Fruit fly (Drosophila melanogaster) whole organism, wandering third instar larva: ENCODE data around the gene RhoGEF64C.

Experiments
- Abd-B ChIP-seq: fragments of >200 bp; optimal IDR thresholded peaks from 2 replicates; lab custom pipeline; 2017; ENCODE audit warnings: missing biosample characterization, missing genetic modification characterization
- CG32264 ChIP-seq: fragments of 200-800 bp; sonication (Bioruptor generic); optimal IDR thresholded peaks from 2 replicates; lab custom pipeline; 2016; ENCODE audit warnings: missing biosample characterization, missing genetic modification characterization
- CG9705 ChIP-seq: fragments of 200-800 bp; sonication (Bioruptor generic); optimal IDR thresholded peaks from 2 replicates; lab custom pipeline; 2018; ENCODE audit warnings: missing biosample characterization, mild to moderate bottlenecking, missing genetic modification characterization
- Dfd ChIP-seq: fragments of >200 bp; optimal IDR thresholded peaks from 2 replicates; lab custom pipeline; 2017; ENCODE audit warnings: missing biosample characterization, missing genetic modification characterization
- Dif ChIP-seq: fragments of 200-275, 200-300 bp; sonication (Bioruptor generic); optimal IDR thresholded peaks from 2 replicates; lab custom pipeline; 2018; ENCODE audit warnings: missing biosample characterization, missing genetic modification characterization; ENCODE audit not compliant: partially characterized antibody
- GATAd ChIP-seq: sonication (Bioruptor generic); optimal IDR thresholded peaks from 2 replicates; lab custom pipeline; 2016; ENCODE audit warnings: missing biosample characterization, missing genetic modification characterization
- HLH106 ChIP-seq: fragments of 200-800 bp; optimal IDR thresholded peaks from 3 replicates; lab custom pipeline; 2019; ENCODE audit warnings: missing biosample characterization, mild to moderate bottlenecking, missing genetic modification characterization, moderate library complexity
- Hnf4 ChIP-seq: fragments of 200-800 bp; sonication (Bioruptor generic); optimal IDR thresholded peaks from 2 replicates; lab custom pipeline; 2016; ENCODE audit warnings: missing biosample characterization, mild to moderate bottlenecking, missing genetic modification characterization
- Hr83 ChIP-seq: fragments of 200-300 bp; sonication (Bioruptor generic); optimal IDR thresholded peaks from 2 replicates; lab custom pipeline; 2016; ENCODE audit warnings: missing biosample characterization, mild to moderate bottlenecking, missing genetic modification characterization, moderate library complexity; ENCODE audit not compliant: poor library complexity, severe bottlenecking
- Jra ChIP-seq: sonication (Bioruptor generic); optimal IDR thresholded peaks from 2 replicates; lab custom pipeline; 2016; ENCODE audit warnings: missing biosample characterization, missing genetic modification characterization
- Mio ChIP-seq: sonication (Bioruptor generic); optimal IDR thresholded peaks from 2 replicates; lab custom pipeline; 2016; ENCODE audit warnings: missing biosample characterization, missing genetic modification characterization
- Myc ChIP-seq: fragments of >200 bp; optimal IDR thresholded peaks from 2 replicates; lab custom pipeline; 2017
- N ChIP-seq: fragments of >200 bp; optimal IDR thresholded peaks from 2 replicates; lab custom pipeline; 2018; ENCODE audit warnings: missing biosample characterization, missing external identifiers, missing genetic modification characterization
- OdsH ChIP-seq: fragments of 200-800 bp; sonication (Bioruptor generic); optimal IDR thresholded peaks from 2 replicates; lab custom pipeline; 2016; ENCODE audit warnings: missing biosample characterization, mild to moderate bottlenecking, missing genetic modification characterization
- Rel ChIP-seq, 2 experiments: fragments of 200-800 bp; sonication (Bioruptor generic) in 1 of 2; optimal IDR thresholded peaks; 2 replicates in 1 of 2; 3 replicates in 1 of 2; lab custom pipeline; 2016 to 2019; ENCODE audit warnings: mild to moderate bottlenecking in 2 of 2, missing biosample characterization in 2 of 2, missing genetic modification characterization in 2 of 2, moderate library complexity in 1 of 2
- Sp1 ChIP-seq: fragments of 200-800 bp; sonication (Bioruptor generic); optimal IDR thresholded peaks from 3 replicates; lab custom pipeline; 2019; ENCODE audit warnings: missing biosample characterization, mild to moderate bottlenecking, missing genetic modification characterization, moderate library complexity
- Vsx2 ChIP-seq: fragments of 200-300, 225-300 bp; sonication (Bioruptor generic); optimal IDR thresholded peaks from 2 replicates; lab custom pipeline; 2018; ENCODE audit warnings: missing biosample characterization, missing genetic modification characterization; ENCODE audit not compliant: partially characterized antibody
- br ChIP-seq: fragments of 200-800 bp; sonication (Bioruptor generic); optimal IDR thresholded peaks from 2 replicates; lab custom pipeline; 2016; ENCODE audit warnings: missing biosample characterization, missing genetic modification characterization
- brk ChIP-seq: fragments of 200-800 bp; sonication (Bioruptor generic); optimal IDR thresholded peaks from 2 replicates; lab custom pipeline; 2016; ENCODE audit warnings: missing biosample characterization, mild to moderate bottlenecking, missing genetic modification characterization
- dmrt93B ChIP-seq: fragments of 200-800 bp; sonication (Bioruptor generic); optimal IDR thresholded peaks from 2 replicates; lab custom pipeline; 2018; ENCODE audit warnings: missing biosample characterization, mild to moderate bottlenecking, missing genetic modification characterization
- dsf ChIP-seq: sonication (Bioruptor generic); optimal IDR thresholded peaks from 2 replicates; lab custom pipeline; 2016; ENCODE audit warnings: missing biosample characterization, missing genetic modification characterization, borderline replicate concordance
- ey ChIP-seq: fragments of 200-800 bp; sonication (Bioruptor generic); optimal IDR thresholded peaks from 2 replicates; lab custom pipeline; 2016; ENCODE audit warnings: missing biosample characterization, missing genetic modification characterization
- fru ChIP-seq: fragments of 200-800 bp; sonication (Bioruptor generic); optimal IDR thresholded peaks from 3 replicates; lab custom pipeline; 2016; ENCODE audit warnings: missing biosample characterization, mild to moderate bottlenecking, missing genetic modification characterization
- jim ChIP-seq: fragments of 175-275, 200-325 bp; sonication (Bioruptor generic); optimal IDR thresholded peaks from 2 replicates; lab custom pipeline; 2016; ENCODE audit warnings: missing biosample characterization, mild to moderate bottlenecking, missing genetic modification characterization
- lola ChIP-seq: fragments of >200 bp; optimal IDR thresholded peaks from 2 replicates; lab custom pipeline; 2017; ENCODE audit warnings: missing biosample characterization, missing genetic modification characterization
- pan ChIP-seq: fragments of >200 bp; optimal IDR thresholded peaks from 2 replicates; lab custom pipeline; 2017
- psq ChIP-seq: fragments of 200-800 bp; sonication (Bioruptor generic); optimal IDR thresholded peaks from 3 replicates; lab custom pipeline; 2017; ENCODE audit warnings: missing biosample characterization, mild to moderate bottlenecking, missing genetic modification characterization, moderate library complexity
- rgr ChIP-seq: fragments of 200-800 bp; sonication (Bioruptor generic); optimal IDR thresholded peaks from 3 replicates; lab custom pipeline; 2016; ENCODE audit warnings: missing biosample characterization, mild to moderate bottlenecking, missing genetic modification characterization
- sage ChIP-seq: fragments of 200-800 bp; sonication (Bioruptor generic); optimal IDR thresholded peaks from 2 replicates; lab custom pipeline; 2016; ENCODE audit warnings: missing biosample characterization, mild to moderate bottlenecking, missing genetic modification characterization
- sv ChIP-seq: fragments of 200-800 bp; sonication (Bioruptor generic); optimal IDR thresholded peaks from 3 replicates; lab custom pipeline; 2016; ENCODE audit warnings: missing biosample characterization, missing genetic modification characterization
- tai ChIP-seq: sonication (Bioruptor generic); optimal IDR thresholded peaks from 2 replicates; lab custom pipeline; 2016; ENCODE audit warnings: missing biosample characterization, missing genetic modification characterization
- usp ChIP-seq: fragments of >200 bp; optimal IDR thresholded peaks from 2 replicates; lab custom pipeline; 2017; ENCODE audit warnings: missing biosample characterization, missing genetic modification characterization
- woc ChIP-seq: sonication (Bioruptor generic); optimal IDR thresholded peaks from 2 replicates; lab custom pipeline; 2016; ENCODE audit warnings: missing biosample characterization, mild to moderate bottlenecking, missing genetic modification characterization

Gene RhoGEF64C

dm6 chr3L:4750754-4751153 is 58.2 kb downstream of the RhoGEF64C start:
- TF ChIP-seq rgr = no peak

DNA sequence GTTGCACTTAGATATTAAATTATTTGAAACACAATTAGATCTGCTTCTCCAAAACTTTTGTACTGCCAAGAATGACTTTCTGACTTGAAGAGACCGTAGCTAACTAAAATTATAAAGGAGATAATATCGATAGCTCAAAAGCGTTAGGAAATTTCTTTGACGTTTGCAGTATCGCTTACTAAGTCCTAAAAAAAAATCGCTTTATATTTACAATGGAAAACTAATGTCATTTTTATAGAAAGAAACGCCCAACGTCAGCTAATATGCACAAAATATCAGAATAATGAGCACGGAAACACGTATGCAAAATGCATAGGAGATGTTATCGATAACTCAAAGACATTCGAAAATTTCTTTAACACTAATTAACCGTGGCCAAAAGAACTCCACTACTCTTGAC is 61.1 kb downstream of the RhoGEF64C start, which contains the start of gene CG12493:
TSS of gene CG12493 (minus strand) at position 101 of the 400 bp plus-strand sequence.
- no peak for TF ChIP-seq sv (GFP tag; lab: Kevin White, UChicago)
- TF ChIP-seq dmrt93B = no peak
- TF ChIP-seq Myc (lab: Kevin White, UChicago) = no peak
- TF ChIP-seq Rel (GFP tag; optimal IDR thresholded peaks at IDR 0.05; lab: Kevin White, UChicago) = no peak
- TF ChIP-seq Rel (tag; optimal IDR thresholded peaks at IDR 0.05; lab: Kevin White, UChicago) = no peak
- no peak for TF ChIP-seq N

dm6 chr3L:4757583-4757982 is 65.0 kb downstream of the RhoGEF64C start, which contains the start of gene CG13711:
Gene CG13711, plus strand, starts transcription at chr3L:4757883.
- TF ChIP-seq dsf (no peak), Hr83 (no peak), CG9705 (no peak), Myc (lab: Kevin White, UChicago) (no peak), fru (no peak), Vsx2 (GFP tag; lab: Kevin White, UChicago) (no peak), sage (GFP tag; lab: Kevin White, UChicago) (no peak), Abd-B (GFP tag; lab: Kevin White, UChicago) (no peak), pan (no peak), CG32264 (GFP tag; lab: Kevin White, UChicago) (no peak)

dm6 chr3L:4776432-4776831 is 83.8 kb downstream of the RhoGEF64C start:
- no peak for TF ChIP-seq br (GFP tag; lab: Kevin White, UChicago)
- no peak for TF ChIP-seq CG9705
- no peak for TF ChIP-seq Hr83
- no peak for TF ChIP-seq N
- TF ChIP-seq OdsH (GFP tag; lab: Kevin White, UChicago) = no peak
- TF ChIP-seq Abd-B (GFP tag; lab: Kevin White, UChicago) = no peak
- TF ChIP-seq Dif = no peak
- no peak for TF ChIP-seq CG32264 (GFP tag; lab: Kevin White, UChicago)
- TF ChIP-seq woc (GFP tag; lab: Kevin White, UChicago) = no peak
- TF ChIP-seq Sp1 = no peak
- TF ChIP-seq Jra = no peak
- no peak for TF ChIP-seq HLH106 (tag; lab: Kevin White, UChicago)
- no peak for TF ChIP-seq jim (GFP tag; lab: Kevin White, UChicago)
- no peak for TF ChIP-seq GATAd (GFP tag; lab: Kevin White, UChicago)
- TF ChIP-seq Mio (GFP tag; lab: Kevin White, UChicago) = no peak
- TF ChIP-seq brk = no peak

- no peak for TF ChIP-seq Abd-B (GFP tag; lab: Kevin White, UChicago)
- no peak for TF ChIP-seq Vsx2 (GFP tag; lab: Kevin White, UChicago)
- no peak for TF ChIP-seq Dfd (GFP tag; lab: Kevin White, UChicago)
- TF ChIP-seq CG32264 (GFP tag; lab: Kevin White, UChicago) = no peak
- no peak for TF ChIP-seq ey (GFP tag; lab: Kevin White, UChicago)
- no peak for TF ChIP-seq GATAd (GFP tag; lab: Kevin White, UChicago)
- TF ChIP-seq dsf = no peak
- no peak for TF ChIP-seq Rel (GFP tag; optimal IDR thresholded peaks at IDR 0.05; lab: Kevin White, UChicago)
- TF ChIP-seq Rel (tag; optimal IDR thresholded peaks at IDR 0.05; lab: Kevin White, UChicago) = no peak
- TF ChIP-seq tai (GFP tag; lab: Kevin White, UChicago) = no peak
- no peak for TF ChIP-seq lola (GFP tag; lab: Kevin White, UChicago)
- no peak for TF ChIP-seq N
- TF ChIP-seq Sp1 = no peak
- TF ChIP-seq Mio (GFP tag; lab: Kevin White, UChicago) = no peak
- no peak for TF ChIP-seq br (GFP tag; lab: Kevin White, UChicago)
- TF ChIP-seq usp (GFP tag; lab: Kevin White, UChicago) = no peak
- no peak for TF ChIP-seq pan
- TF ChIP-seq rgr = no peak
- no peak for TF ChIP-seq dmrt93B
- TF ChIP-seq Dif = no peak
Observed at dm6 chr3L:4800641-4801040, 108.1 kb downstream of the RhoGEF64C start.

DNA sequence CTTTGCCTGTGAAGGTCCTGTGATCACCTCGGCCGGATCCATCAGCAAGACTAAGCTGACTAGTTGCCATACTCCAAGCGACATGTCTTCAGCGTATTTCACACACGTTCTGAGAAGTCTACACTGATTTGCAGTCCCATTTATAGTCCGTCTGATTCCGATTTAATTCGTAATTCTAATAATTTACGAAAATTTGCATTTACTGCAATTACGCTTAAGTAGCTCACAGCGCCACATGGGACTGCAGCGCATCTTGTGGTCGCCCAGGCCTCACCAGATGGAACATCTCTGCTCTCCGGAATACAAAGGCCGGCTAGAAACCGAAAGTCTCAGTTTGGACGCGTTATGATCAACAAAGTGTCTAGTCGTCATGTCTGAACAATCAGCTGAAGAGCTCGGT is 112.6 kb downstream of the RhoGEF64C start, which contains the start of gene CG7509:
TSS of gene CG7509 (minus strand) at position 101 of the 400 bp plus-strand sequence.
- no peak for TF ChIP-seq psq
- TF ChIP-seq Sp1 = no peak
- TF ChIP-seq Hnf4 = no peak
- TF ChIP-seq Hr83 = no peak
